Worm (Caenorhabditis elegans) whole organism, young adult: ENCODE measurements around the gene pars-1.

Source experiments
- D2030.7 ChIP-seq: fragments of 200-800 bp; sonication (Bioruptor generic); IDR thresholded peaks from 2 replicates; pipeline ENCODE4 v1.3.6; 2022; ENCODE audit warnings: missing genetic modification reagents, missing genetic modification characterization, missing compliant biosample characterization
- T26A5.8 ChIP-seq: sonication (generic microtip); optimal IDR thresholded peaks from 2 replicates; lab custom pipeline; 2016; ENCODE audit warnings: missing genetic modification characterization, missing compliant biosample characterization
- Y53F4B.3 ChIP-seq: fragments of 200-800 bp; sonication (Bioruptor generic); IDR thresholded peaks from 2 replicates; pipeline ENCODE4 v1.3.6; 2022; ENCODE audit warnings: missing genetic modification reagents, missing genetic modification characterization, missing compliant biosample characterization
- Y53G8AR.9 ChIP-seq: fragments of 200-800 bp; sonication (Bioruptor generic); conservative IDR thresholded peaks from 2 replicates; pipeline ENCODE4 v1.3.6; 2022; ENCODE audit warnings: missing genetic modification reagents, missing genetic modification characterization, missing compliant biosample characterization
- ZK185.1 ChIP-seq: sonication (generic microtip); optimal IDR thresholded peaks from 2 replicates; lab custom pipeline; 2016; ENCODE audit warnings: mild to moderate bottlenecking, missing genetic modification characterization, missing compliant biosample characterization; ENCODE audit not compliant: poor library complexity, severe bottlenecking
- aptf-2 ChIP-seq: fragments of 200-800 bp; sonication (Bioruptor generic); conservative IDR thresholded peaks from 2 replicates; pipeline ENCODE4 v1.3.6; 2022; ENCODE audit warnings: missing genetic modification reagents, missing genetic modification characterization, missing compliant biosample characterization
- ceh-58 ChIP-seq: fragments of 200-800 bp; sonication (Bioruptor generic); IDR thresholded peaks from 2 replicates; pipeline ENCODE4 v1.3.6; 2022; ENCODE audit warnings: missing genetic modification characterization, missing compliant biosample characterization
- chd-7 ChIP-seq: sonication (generic microtip); optimal IDR thresholded peaks from 2 replicates; lab custom pipeline; 2016; ENCODE audit warnings: mild to moderate bottlenecking, missing genetic modification characterization, moderate library complexity, missing compliant biosample characterization
- efl-1 ChIP-seq: fragments of 150-350 bp; optimal IDR thresholded peaks from 2 replicates; lab custom pipeline; 2014; ENCODE audit warnings: missing biosample characterization, missing genetic modification reagents, missing genetic modification characterization
- gei-17 ChIP-seq: fragments of 200-800 bp; sonication (Bioruptor generic); optimal IDR thresholded peaks from 2 replicates; lab custom pipeline; 2018; ENCODE audit warnings: mild to moderate bottlenecking, missing genetic modification characterization, missing compliant biosample characterization
- lag-1 ChIP-seq: fragments of 200-800 bp; sonication (Bioruptor generic); IDR thresholded peaks from 2 replicates; pipeline ENCODE4 v1.3.6; 2022; ENCODE audit warnings: missing genetic modification reagents, missing genetic modification characterization, missing compliant biosample characterization
- lin-26 ChIP-seq: fragments of 200-800 bp; sonication (Bioruptor generic); IDR thresholded peaks from 2 replicates; pipeline ENCODE4 v1.3.6; 2022; ENCODE audit warnings: missing genetic modification reagents, missing genetic modification characterization, missing compliant biosample characterization
- lin-40 ChIP-seq: sonication (generic microtip); optimal IDR thresholded peaks from 2 replicates; lab custom pipeline; 2016; ENCODE audit warnings: missing genetic modification characterization, mild to moderate bottlenecking, missing compliant biosample characterization, missing genotype, missing genetic modification reagents
- lsl-1 ChIP-seq: fragments of 200-800 bp; sonication (Bioruptor generic); optimal IDR thresholded peaks from 2 replicates; lab custom pipeline; 2018; ENCODE audit warnings: mild to moderate bottlenecking, missing genetic modification characterization, moderate library complexity, missing compliant biosample characterization
- mcd-1 ChIP-seq: fragments of 200-800 bp; sonication (Bioruptor generic); IDR thresholded peaks from 2 replicates; pipeline ENCODE4 v1.3.6; 2022; ENCODE audit warnings: missing genetic modification reagents, missing genetic modification characterization, missing compliant biosample characterization
- mel-28 ChIP-seq: sonication (generic microtip); optimal IDR thresholded peaks from 2 replicates; lab custom pipeline; 2016; ENCODE audit warnings: borderline replicate concordance, mild to moderate bottlenecking, missing genetic modification characterization, missing compliant biosample characterization
- nhr-179 ChIP-seq: sonication (generic microtip); optimal IDR thresholded peaks from 2 replicates; lab custom pipeline; 2016; ENCODE audit warnings: mild to moderate bottlenecking, missing genetic modification characterization, missing compliant biosample characterization
- rec-8 ChIP-seq, 2 experiments: sonication (generic microtip); optimal IDR thresholded peaks; 2 replicates each; lab custom pipeline; 2016; ENCODE audit warnings: mild to moderate bottlenecking in 2 of 2, missing genetic modification characterization in 2 of 2, missing genetic modification reagents in 2 of 2, missing genotype in 2 of 2, missing biosample characterization in 1 of 2, missing compliant biosample characterization in 1 of 2, moderate library complexity in 1 of 2
- sdz-38 ChIP-seq: sonication (generic microtip); optimal IDR thresholded peaks from 2 replicates; lab custom pipeline; 2016; ENCODE audit warnings: missing genotype, missing genetic modification characterization, missing compliant biosample characterization
- sea-2 ChIP-seq: fragments of 200-800 bp; sonication (Bioruptor generic); IDR thresholded peaks from 2 replicates; pipeline ENCODE4 v1.3.6; 2022; ENCODE audit warnings: missing genetic modification characterization, missing compliant biosample characterization
- snpc-1.3 ChIP-seq: sonication (generic microtip); optimal IDR thresholded peaks from 2 replicates; lab custom pipeline; 2017; ENCODE audit warnings: missing genetic modification characterization, mild to moderate bottlenecking, missing compliant biosample characterization, antibody characterized with exemption, moderate library complexity, missing genotype, missing genetic modification reagents; ENCODE audit not compliant: insufficient read depth
- snpc-4 ChIP-seq, 5 experiments: fragments of 150-350 bp in 1 of 5; sonication (generic microtip) in 4 of 5; optimal IDR thresholded peaks; 2 replicates each; lab custom pipeline; 2014 to 2018; ENCODE audit warnings: missing genetic modification characterization in 5 of 5, missing biosample characterization in 3 of 5, antibody characterized with exemption in 2 of 5, mild to moderate bottlenecking in 2 of 5, missing compliant biosample characterization in 2 of 5, missing genotype in 2 of 5, moderate library complexity in 2 of 5, missing genetic modification reagents in 1 of 5
- somi-1 ChIP-seq: fragments of 200-800 bp; sonication (Bioruptor generic); optimal IDR thresholded peaks from 2 replicates; lab custom pipeline; 2018; ENCODE audit warnings: mild to moderate bottlenecking, missing genetic modification characterization, missing compliant biosample characterization
- sptf-2 ChIP-seq: fragments of 200-800 bp; sonication (Bioruptor generic); optimal IDR thresholded peaks from 2 replicates; lab custom pipeline; 2018; ENCODE audit warnings: mild to moderate bottlenecking, missing genetic modification characterization, missing compliant biosample characterization
- tlf-1 ChIP-seq: fragments of 200-800 bp; sonication (Bioruptor generic); optimal IDR thresholded peaks from 2 replicates; lab custom pipeline; 2018; ENCODE audit warnings: mild to moderate bottlenecking, missing genetic modification characterization, missing compliant biosample characterization
- ztf-18 ChIP-seq: sonication (generic microtip); optimal IDR thresholded peaks from 2 replicates; lab custom pipeline; 2016; ENCODE audit warnings: missing genotype, mild to moderate bottlenecking, missing genetic modification characterization, missing compliant biosample characterization
- ztf-3 ChIP-seq: fragments of 200-800 bp; sonication (Bioruptor generic); optimal IDR thresholded peaks from 2 replicates; lab custom pipeline; 2018; ENCODE audit warnings: mild to moderate bottlenecking, missing genetic modification characterization, missing compliant biosample characterization
- ztf-6 ChIP-seq: fragments of 200-800 bp; sonication (Bioruptor generic); IDR thresholded peaks from 2 replicates; pipeline ENCODE4 v1.3.6; 2022; ENCODE audit warnings: missing genetic modification reagents, missing genetic modification characterization, missing compliant biosample characterization

Gene pars-1

ce11 chrIII:7198838-7199237 lies 40.0 kb upstream of the pars-1 start, which contains the start of gene pfd-5 (continued):
- TF ChIP-seq gei-17 (no peak), ztf-3 (GFP tag; lab: Kevin White, UChicago) (no peak), tlf-1 (GFP tag; lab: Kevin White, UChicago) (no peak), aptf-2 (no peak), mcd-1 (GFP tag; lab: Robert Waterston, UW) (peak; percentile 55; the same call in 1 of the 2 replicates), sea-2 (GFP tag; lab: Robert Waterston, UW) (no peak), ztf-18 (peak; percentile 11)

DNA sequence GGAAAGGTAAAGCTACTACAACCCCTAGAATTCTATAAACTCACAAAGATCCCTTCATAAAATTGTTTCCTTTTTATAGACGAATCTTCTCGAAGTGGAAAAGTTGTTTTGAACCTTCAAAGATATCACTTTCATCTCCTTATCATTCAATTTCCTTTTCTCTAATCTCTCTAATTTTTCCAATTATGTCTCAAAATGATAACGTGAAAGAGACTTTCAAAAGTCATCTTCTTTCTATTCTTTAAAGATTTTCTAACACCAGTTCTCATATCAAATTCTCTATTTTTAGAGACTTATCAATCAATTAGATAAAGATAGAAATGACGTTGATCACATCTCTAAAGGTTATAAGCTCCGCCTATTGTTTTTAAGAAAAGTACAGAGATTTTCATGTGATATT lies 39.4 kb upstream of the pars-1 start:
- TF ChIP-seq Y53F4B.3 (GFP tag; lab: Robert Waterston, UW), result no peak
- no peak for TF ChIP-seq lag-1 (GFP tag; lab: Robert Waterston, UW)
- no peak for TF ChIP-seq sdz-38 (tag; lab: Kevin White, UChicago)
- TF ChIP-seq chd-7 (tag; lab: Kevin White, UChicago), result no peak
- no peak for TF ChIP-seq D2030.7 (GFP tag; lab: Robert Waterston, UW)
- TF ChIP-seq nhr-179 (tag; lab: Kevin White, UChicago), result no peak
- TF ChIP-seq ZK185.1 (tag; lab: Kevin White, UChicago), result no peak
- TF ChIP-seq lin-40 (tag; lab: Kevin White, UChicago), result no peak
- TF ChIP-seq ceh-58 (GFP tag; lab: Robert Waterston, UW), result no peak
- no peak for TF ChIP-seq mel-28 (tag; lab: Kevin White, UChicago)

ce11 chrIII:7201378-7202256 lies 37.2 kb upstream of the pars-1 start, which contains the start of gene dpy-31:
Gene dpy-31 (plus strand): TSS chrIII:7202206.
- TF ChIP-seq ceh-58 (GFP tag; lab: Robert Waterston, UW), result no peak
- no peak for TF ChIP-seq snpc-1.3 (tag; lab: Kevin White, UChicago)
- no peak for TF ChIP-seq snpc-4 (GFP tag; optimal IDR thresholded peaks at IDR 0.05; lab: Kevin White, UChicago)
- no peak for TF ChIP-seq snpc-4 (tag; optimal IDR thresholded peaks at IDR 0.05; lab: Kevin White, UChicago)
- TF ChIP-seq efl-1 (GFP tag; lab: Kevin White, UChicago), result no peak
- no peak for TF ChIP-seq chd-7 (tag; lab: Kevin White, UChicago)
- TF ChIP-seq ztf-6, result no peak
- no peak for TF ChIP-seq ztf-18
- no peak for TF ChIP-seq T26A5.8
- no peak for TF ChIP-seq lsl-1 (GFP tag; lab: Kevin White, UChicago)
- no peak for TF ChIP-seq sptf-2 (GFP tag; lab: Kevin White, UChicago)

ce11 chrIII:7203130-7203775 lies 35.6 kb upstream of the pars-1 start:
- TF ChIP-seq somi-1 (GFP tag; lab: Kevin White, UChicago) (peak; percentile 26), Y53G8AR.9 (GFP tag; lab: Robert Waterston, UW) (no peak), rec-8 (tag; optimal IDR thresholded peaks at IDR 0.05; lab: Kevin White, UChicago) (no peak), lin-40 (tag; lab: Kevin White, UChicago) (peak; percentile 20), lin-26 (GFP tag; lab: Robert Waterston, UW) (no peak)
